Worm (Caenorhabditis elegans) whole organism, midembryonic: ENCODE data around the gene zig-8.

Experiments
- T22C8.4 ChIP-seq: fragments of 200-800 bp; sonication (Bioruptor generic); IDR thresholded peaks from 2 replicates; pipeline ENCODE4 v1.3.6; 2022; ENCODE audit warnings: missing genetic modification characterization, missing compliant biosample characterization
- cog-1 ChIP-seq: sonication (generic microtip); optimal IDR thresholded peaks from 2 replicates; lab custom pipeline; 2016; ENCODE audit warnings: missing genetic modification characterization, missing compliant biosample characterization
- flt-1 ChIP-seq: fragments of 200-800 bp; sonication (Bioruptor generic); IDR thresholded peaks from 2 replicates; pipeline ENCODE4 v1.3.6; 2022; ENCODE audit warnings: missing genetic modification characterization, missing compliant biosample characterization
- klf-2 ChIP-seq: fragments of 200-800 bp; sonication (Bioruptor generic); conservative IDR thresholded peaks from 2 replicates; pipeline ENCODE4 v1.3.6; 2022; ENCODE audit warnings: missing genetic modification reagents, missing genetic modification characterization, missing compliant biosample characterization
- med-1 ChIP-seq: sonication (generic microtip); optimal IDR thresholded peaks from 2 replicates; lab custom pipeline; 2017; ENCODE audit warnings: missing genetic modification characterization, mild to moderate bottlenecking, missing compliant biosample characterization, antibody characterized with exemption, missing genetic modification reagents; ENCODE audit not compliant: insufficient read depth
- ref-1 ChIP-seq: fragments of 200-800 bp; sonication (Bioruptor generic); conservative IDR thresholded peaks from 2 replicates; pipeline ENCODE4 v1.3.6; 2022; ENCODE audit warnings: missing genetic modification reagents, missing genetic modification characterization, missing compliant biosample characterization
- tab-1 ChIP-seq: fragments of 200-800 bp; sonication (Bioruptor generic); IDR thresholded peaks from 2 replicates; pipeline ENCODE4 v1.3.6; 2022; ENCODE audit warnings: missing genetic modification characterization, missing compliant biosample characterization
- ztf-23 ChIP-seq: fragments of 200-800 bp; sonication (Bioruptor generic); IDR thresholded peaks from 2 replicates; pipeline ENCODE4 v1.3.6; 2022; ENCODE audit warnings: missing genetic modification reagents, missing genetic modification characterization, missing compliant biosample characterization
- ztf-29 ChIP-seq: fragments of 200-800 bp; sonication (Bioruptor generic); IDR thresholded peaks from 2 replicates; pipeline ENCODE4 v1.3.6; 2022; ENCODE audit warnings: missing genetic modification reagents, missing genetic modification characterization, missing compliant biosample characterization

The zig-8 gene

ce11 chrIII:13119520-13119919 lies at the start of gene zig-8:
TSS of gene zig-8 (plus strand) at chrIII:13119820.
- TF ChIP-seq T22C8.4 (GFP tag; lab: Robert Waterston, UW) (no peak), ref-1 (GFP tag; lab: Robert Waterston, UW) (no peak), flt-1 (GFP tag; lab: Robert Waterston, UW) (no peak), ztf-29 (GFP tag; lab: Robert Waterston, UW) (no peak), ztf-23 (GFP tag; lab: Robert Waterston, UW) (no peak), tab-1 (GFP tag; lab: Robert Waterston, UW) (no peak), cog-1 (tag; lab: Kevin White, UChicago) (no peak), klf-2 (GFP tag; lab: Robert Waterston, UW) (no peak), med-1 (GFP tag; lab: Kevin White, UChicago) (no peak)

- TF ChIP-seq T22C8.4 (GFP tag; lab: Robert Waterston, UW) = peak; percentile 56; the same call in 1 of the 2 replicates
- peak; percentile 3 for TF ChIP-seq med-1 (GFP tag; lab: Kevin White, UChicago)
- TF ChIP-seq cog-1 (tag; lab: Kevin White, UChicago) = peak; percentile 98
- TF ChIP-seq ref-1 (GFP tag; lab: Robert Waterston, UW) = no peak
- peak; percentile 86 for TF ChIP-seq ztf-23 (GFP tag; lab: Robert Waterston, UW)
- peak; percentile 91 for TF ChIP-seq flt-1 (GFP tag; lab: Robert Waterston, UW)
- no peak for TF ChIP-seq klf-2 (GFP tag; lab: Robert Waterston, UW)
- TF ChIP-seq tab-1 (GFP tag; lab: Robert Waterston, UW) = no peak
- TF ChIP-seq ztf-29 (GFP tag; lab: Robert Waterston, UW) = peak; percentile 81; the same call in 1 of the 2 replicates
Measured at ce11 chrIII:13070548-13071050, 49.0 kb upstream of the zig-8 start, which contains the start of gene Y39E4B.6. TSS of gene Y39E4B.6 (plus strand) at chrIII:13070756.

ce11 chrIII:13071432-13072259 lies 48.0 kb upstream of the zig-8 start:
- TF ChIP-seq ref-1 (GFP tag; lab: Robert Waterston, UW) = no peak
- TF ChIP-seq flt-1 (GFP tag; lab: Robert Waterston, UW) = 0 out of 2 replicates have a peak, but pooled peaks have one; percentile 17

ce11 chrIII:13087437-13087836 lies 32.2 kb upstream of the zig-8 start:
- TF ChIP-seq ref-1 (GFP tag; lab: Robert Waterston, UW) = no peak
- TF ChIP-seq flt-1 (GFP tag; lab: Robert Waterston, UW) = no peak
- TF ChIP-seq klf-2 (GFP tag; lab: Robert Waterston, UW) = no peak
- TF ChIP-seq cog-1 (tag; lab: Kevin White, UChicago) = no peak
- no peak for TF ChIP-seq ztf-29 (GFP tag; lab: Robert Waterston, UW)
- no peak for TF ChIP-seq med-1 (GFP tag; lab: Kevin White, UChicago)
- no peak for TF ChIP-seq ztf-23 (GFP tag; lab: Robert Waterston, UW)
- no peak for TF ChIP-seq tab-1 (GFP tag; lab: Robert Waterston, UW)
- no peak for TF ChIP-seq T22C8.4 (GFP tag; lab: Robert Waterston, UW)

ce11 chrIII:13091072-13091538 lies 28.5 kb upstream of the zig-8 start, which contains the start of gene Y39E4B.13:
TSS of gene Y39E4B.13 (plus strand) at chrIII:13091122.
- TF ChIP-seq T22C8.4 (GFP tag; lab: Robert Waterston, UW) (no peak), ztf-29 (GFP tag; lab: Robert Waterston, UW) (no peak), flt-1 (GFP tag; lab: Robert Waterston, UW) (no peak), ztf-23 (GFP tag; lab: Robert Waterston, UW) (no peak), cog-1 (tag; lab: Kevin White, UChicago) (no peak), med-1 (GFP tag; lab: Kevin White, UChicago) (no peak), ref-1 (GFP tag; lab: Robert Waterston, UW) (no peak), tab-1 (GFP tag; lab: Robert Waterston, UW) (no peak), klf-2 (GFP tag; lab: Robert Waterston, UW) (no peak)

ce11 chrIII:13092352-13092751 lies 27.3 kb upstream of the zig-8 start:
- TF ChIP-seq ztf-23 (GFP tag; lab: Robert Waterston, UW) (peak; percentile 49; the same call in 1 of the 2 replicates), ref-1 (GFP tag; lab: Robert Waterston, UW) (no peak)

- TF ChIP-seq cog-1 (tag; lab: Kevin White, UChicago) (no peak), ref-1 (GFP tag; lab: Robert Waterston, UW) (no peak), flt-1 (GFP tag; lab: Robert Waterston, UW) (no peak), med-1 (GFP tag; lab: Kevin White, UChicago) (no peak), T22C8.4 (GFP tag; lab: Robert Waterston, UW) (no peak), klf-2 (GFP tag; lab: Robert Waterston, UW) (no peak), ztf-29 (GFP tag; lab: Robert Waterston, UW) (no peak), tab-1 (GFP tag; lab: Robert Waterston, UW) (no peak), ztf-23 (GFP tag; lab: Robert Waterston, UW) (no peak)
Measured at ce11 chrIII:13099190-13099875, 20.3 kb upstream of the zig-8 start, which contains the start of gene pqn-83. TSS of gene pqn-83 (minus strand) at chrIII:13099461.

- TF ChIP-seq flt-1 (GFP tag; lab: Robert Waterston, UW) (no peak), T22C8.4 (GFP tag; lab: Robert Waterston, UW) (peak; percentile 30; the same call in 1 of the 2 replicates)
Measured at ce11 chrIII:13101070-13101469, 18.6 kb upstream of the zig-8 start.
